Fruit fly (Drosophila melanogaster) whole organism, embryonic: ENCODE results near the gene CG3529.

ENCODE experiments used
- Antp ChIP-seq: fragments of 200-800 bp; sonication (Bioruptor generic); optimal IDR thresholded peaks from 3 replicates; lab custom pipeline; 2016; ENCODE audit warnings: missing biosample characterization, missing genetic modification characterization
- Atf3 ChIP-seq: fragments of 200-800 bp; sonication (Bioruptor generic); optimal IDR thresholded peaks from 3 replicates; lab custom pipeline; 2016; ENCODE audit warnings: missing biosample characterization, missing genetic modification characterization
- Bdp1 ChIP-seq: fragments of 200-800 bp; sonication (Bioruptor generic); optimal IDR thresholded peaks from 3 replicates; lab custom pipeline; 2016; ENCODE audit warnings: missing biosample characterization, missing genetic modification characterization
- CG10959 ChIP-seq: fragments of 200-800 bp; sonication (Bioruptor generic); IDR thresholded peaks from 2 replicates; pipeline ENCODE4 v1.3.6; 2022; ENCODE audit warnings: missing biosample characterization, missing genetic modification characterization
- CG11398 ChIP-seq: fragments of 200-800 bp; sonication (Bioruptor generic); optimal IDR thresholded peaks from 2 replicates; lab custom pipeline; 2016; ENCODE audit warnings: missing biosample characterization, missing genetic modification characterization
- CG12236 ChIP-seq: fragments of 200-800 bp; sonication (Bioruptor generic); optimal IDR thresholded peaks from 2 replicates; lab custom pipeline; 2016; ENCODE audit warnings: missing biosample characterization, missing genetic modification characterization
- CG12744 ChIP-seq: fragments of 200-800 bp; sonication (Bioruptor generic); optimal IDR thresholded peaks from 2 replicates; lab custom pipeline; 2016; ENCODE audit warnings: missing biosample characterization, missing genetic modification characterization
- CG13775 ChIP-seq: fragments of 200-800 bp; sonication (Bioruptor generic); optimal IDR thresholded peaks from 3 replicates; lab custom pipeline; 2017; ENCODE audit warnings: missing biosample characterization, mild to moderate bottlenecking, missing genetic modification characterization
- CG15601 ChIP-seq: fragments of 200-800 bp; sonication (Bioruptor generic); optimal IDR thresholded peaks from 3 replicates; lab custom pipeline; 2019; ENCODE audit warnings: missing biosample characterization, mild to moderate bottlenecking, missing genetic modification characterization, moderate library complexity
- CG16815 ChIP-seq: fragments of 200-800 bp; sonication (Bioruptor generic); optimal IDR thresholded peaks from 3 replicates; lab custom pipeline; 2017; ENCODE audit warnings: missing biosample characterization, mild to moderate bottlenecking, missing genetic modification characterization
- CG17359 ChIP-seq: fragments of 200-800 bp; sonication (Bioruptor generic); optimal IDR thresholded peaks from 3 replicates; lab custom pipeline; 2018; ENCODE audit warnings: missing biosample characterization, mild to moderate bottlenecking, missing genetic modification characterization, moderate library complexity
- CG30020 ChIP-seq: fragments of 200-800 bp; optimal IDR thresholded peaks from 2 replicates; lab custom pipeline; 2019; ENCODE audit warnings: missing biosample characterization, mild to moderate bottlenecking, missing genetic modification characterization, moderate library complexity
- CG31441 ChIP-seq: fragments of 200-800 bp; sonication (Bioruptor generic); IDR thresholded peaks from 2 replicates; pipeline ENCODE4 v1.3.6; 2022; ENCODE audit warnings: missing biosample characterization, missing genetic modification characterization
- CG42726 ChIP-seq: fragments of 200-800 bp; sonication (Bioruptor generic); IDR thresholded peaks from 2 replicates; pipeline ENCODE4 v1.3.6; 2022; ENCODE audit warnings: missing biosample characterization, missing genetic modification characterization; ENCODE audit not compliant: partially characterized antibody
- CG4707 ChIP-seq: fragments of 200-800 bp; sonication (Bioruptor generic); optimal IDR thresholded peaks from 2 replicates; lab custom pipeline; 2018; ENCODE audit warnings: missing biosample characterization, mild to moderate bottlenecking, missing genetic modification characterization, moderate library complexity
- CG7963 ChIP-seq: fragments of 200-800 bp; sonication (Bioruptor generic); IDR thresholded peaks from 3 replicates; pipeline ENCODE4 v1.3.6; 2022; ENCODE audit warnings: missing biosample characterization, missing genetic modification characterization; ENCODE audit not compliant: partially characterized antibody
- CG8359 ChIP-seq: fragments of 200-800 bp; sonication (Bioruptor generic); optimal IDR thresholded peaks from 2 replicates; lab custom pipeline; 2017; ENCODE audit warnings: missing biosample characterization, mild to moderate bottlenecking, missing genetic modification characterization, borderline replicate concordance
- CG8478 ChIP-seq: fragments of >200 bp; optimal IDR thresholded peaks from 2 replicates; lab custom pipeline; 2018
- CG9609 ChIP-seq: fragments of 200-800 bp; sonication (Bioruptor generic); optimal IDR thresholded peaks from 3 replicates; lab custom pipeline; 2016; ENCODE audit warnings: missing biosample characterization, missing genetic modification characterization
- Dek ChIP-seq: fragments of 200-800 bp; sonication (Bioruptor generic); optimal IDR thresholded peaks from 3 replicates; lab custom pipeline; 2019; ENCODE audit warnings: missing biosample characterization, mild to moderate bottlenecking, missing genetic modification characterization, moderate library complexity
- Dip2 ChIP-seq: fragments of 200-800 bp; sonication (Bioruptor generic); IDR thresholded peaks from 2 replicates; pipeline ENCODE4 v1.3.6; 2022; ENCODE audit warnings: missing biosample characterization, missing genetic modification characterization
- Elba2 ChIP-seq: fragments of 200-800 bp; sonication (Bioruptor generic); optimal IDR thresholded peaks from 3 replicates; lab custom pipeline; 2016; ENCODE audit warnings: missing biosample characterization, missing genetic modification characterization
- GATAe ChIP-seq: fragments of 200-800 bp; sonication (Bioruptor generic); conservative IDR thresholded peaks from 2 replicates; pipeline ENCODE4 v1.3.6; 2022; ENCODE audit warnings: missing biosample characterization, missing genetic modification characterization
- HLH54F ChIP-seq: fragments of 200-800 bp; sonication (Bioruptor generic); optimal IDR thresholded peaks from 3 replicates; lab custom pipeline; 2016; ENCODE audit warnings: missing biosample characterization, missing genetic modification characterization
- HLHmδ ChIP-seq: fragments of 200-800 bp; sonication (Bioruptor generic); optimal IDR thresholded peaks from 2 replicates; lab custom pipeline; 2018; ENCODE audit warnings: missing biosample characterization, mild to moderate bottlenecking, missing genetic modification characterization, moderate library complexity
- HmgD ChIP-seq: fragments of 200-800 bp; sonication (Bioruptor generic); optimal IDR thresholded peaks from 3 replicates; lab custom pipeline; 2016; ENCODE audit warnings: missing biosample characterization, missing genetic modification characterization
- Hmx ChIP-seq: fragments of 200-800 bp; sonication (Bioruptor generic); optimal IDR thresholded peaks from 2 replicates; lab custom pipeline; 2016; ENCODE audit warnings: missing biosample characterization, missing genetic modification characterization
- Hr3 ChIP-seq: fragments of 200-800 bp; sonication (Bioruptor generic); optimal IDR thresholded peaks from 3 replicates; lab custom pipeline; 2016; ENCODE audit warnings: missing biosample characterization, missing genetic modification characterization
- Hr39 ChIP-seq: fragments of >200 bp; optimal IDR thresholded peaks from 2 replicates; lab custom pipeline; 2017
- MESR4 ChIP-seq: fragments of 200-800 bp; sonication (Bioruptor generic); optimal IDR thresholded peaks from 2 replicates; lab custom pipeline; 2018; ENCODE audit warnings: missing biosample characterization, mild to moderate bottlenecking, missing genetic modification characterization, moderate library complexity
- NC2α ChIP-seq: fragments of 200-800 bp; sonication (Bioruptor generic); optimal IDR thresholded peaks from 2 replicates; lab custom pipeline; 2016; ENCODE audit warnings: missing biosample characterization, missing genetic modification characterization
- Nf-YA ChIP-seq: fragments of 200-800 bp; sonication (Bioruptor generic); IDR thresholded peaks from 2 replicates; pipeline ENCODE4 v1.3.6; 2022; ENCODE audit warnings: missing biosample characterization, missing genetic modification characterization
- Nf-YC ChIP-seq: fragments of 200-800 bp; optimal IDR thresholded peaks from 3 replicates; lab custom pipeline; 2019; ENCODE audit warnings: missing biosample characterization, mild to moderate bottlenecking, missing genetic modification characterization, moderate library complexity
- Optix ChIP-seq: fragments of 200-800 bp; sonication (Bioruptor generic); IDR thresholded peaks from 3 replicates; pipeline ENCODE4 v1.3.6; 2022; ENCODE audit warnings: missing biosample characterization, missing genetic modification characterization
- Sin3A ChIP-seq: fragments of >200 bp; optimal IDR thresholded peaks from 2 replicates; lab custom pipeline; 2018
- TFAM ChIP-seq: fragments of 200-800 bp; sonication (Bioruptor generic); optimal IDR thresholded peaks from 2 replicates; lab custom pipeline; 2017; ENCODE audit warnings: missing biosample characterization, missing genetic modification characterization, inconsistent platforms
- Taf1 ChIP-seq: fragments of 200-800 bp; sonication (Bioruptor generic); IDR thresholded peaks from 2 replicates; pipeline ENCODE4 v1.3.6; 2022; ENCODE audit warnings: missing biosample characterization, missing genetic modification characterization
- bab2 ChIP-seq: fragments of 200-800 bp; sonication (Bioruptor generic); optimal IDR thresholded peaks from 2 replicates; lab custom pipeline; 2016; ENCODE audit warnings: missing biosample characterization, missing genetic modification characterization
- br ChIP-seq: fragments of >200 bp; optimal IDR thresholded peaks from 2 replicates; lab custom pipeline; 2017
- chm ChIP-seq: fragments of 200-800 bp; sonication (Bioruptor generic); IDR thresholded peaks from 2 replicates; pipeline ENCODE4 v1.3.6; 2022; ENCODE audit warnings: missing biosample characterization, missing genetic modification characterization
- dm ChIP-seq: fragments of 200-800 bp; sonication (Bioruptor generic); optimal IDR thresholded peaks from 3 replicates; lab custom pipeline; 2016; ENCODE audit warnings: missing biosample characterization, missing genetic modification characterization
- dmrt99B ChIP-seq: fragments of 200-800 bp; sonication (Bioruptor generic); optimal IDR thresholded peaks from 2 replicates; lab custom pipeline; 2018; ENCODE audit warnings: missing biosample characterization, mild to moderate bottlenecking, missing genetic modification characterization, moderate library complexity
- gsb ChIP-seq: fragments of 200-800 bp; sonication (Bioruptor generic); IDR thresholded peaks from 2 replicates; pipeline ENCODE4 v1.3.6; 2022; ENCODE audit warnings: missing biosample characterization, missing genetic modification characterization
- jumu ChIP-seq: fragments of 200-800 bp; sonication (Bioruptor generic); optimal IDR thresholded peaks from 3 replicates; lab custom pipeline; 2016; ENCODE audit warnings: missing biosample characterization, missing genetic modification characterization
- kay ChIP-seq: fragments of 200-800 bp; sonication (Bioruptor generic); optimal IDR thresholded peaks from 2 replicates; lab custom pipeline; 2016; ENCODE audit warnings: missing biosample characterization, missing genetic modification characterization
- mam ChIP-seq: fragments of 200-800 bp; sonication (Bioruptor generic); optimal IDR thresholded peaks from 3 replicates; lab custom pipeline; 2016; ENCODE audit warnings: missing biosample characterization, missing genetic modification characterization
- pfk ChIP-seq: fragments of 200-800 bp; sonication (Bioruptor generic); optimal IDR thresholded peaks from 2 replicates; lab custom pipeline; 2018; ENCODE audit warnings: missing biosample characterization, mild to moderate bottlenecking, missing genetic modification characterization, moderate library complexity
- sima ChIP-seq: fragments of 200-800 bp; sonication (Bioruptor generic); optimal IDR thresholded peaks from 2 replicates; lab custom pipeline; 2016; ENCODE audit warnings: missing biosample characterization, missing genetic modification characterization
- so ChIP-seq: fragments of 200-800 bp; sonication (Bioruptor generic); IDR thresholded peaks from 3 replicates; pipeline ENCODE4 v1.3.6; 2022; ENCODE audit warnings: missing biosample characterization, missing genetic modification characterization
- tap ChIP-seq: fragments of 200-800 bp; optimal IDR thresholded peaks from 3 replicates; lab custom pipeline; 2019; ENCODE audit warnings: missing biosample characterization, mild to moderate bottlenecking, missing genetic modification characterization, moderate library complexity
- tin ChIP-seq: fragments of 200-800 bp; sonication (Bioruptor generic); optimal IDR thresholded peaks from 3 replicates; lab custom pipeline; 2016; ENCODE audit warnings: missing biosample characterization, missing genetic modification characterization

The CG3529 gene

dm6 chr3L:9422636-9423419 lies 23.8 kb upstream of the CG3529 start, which contains the start of gene aay (continued):
- TF ChIP-seq CG8478, result no peak
- peak; percentile 95 for TF ChIP-seq Optix (GFP tag; lab: Robert Waterston, UW)
- TF ChIP-seq kay, result peak; percentile 98
- TF ChIP-seq TFAM (GFP tag; lab: Kevin White, UChicago), result peak; percentile 92
- peak; percentile 97 for TF ChIP-seq Nf-YA (GFP tag; lab: Robert Waterston, UW)
- TF ChIP-seq CG10959 (GFP tag; lab: Robert Waterston, UW), result peak; percentile 98
- peak; percentile 97 for TF ChIP-seq Atf3 (GFP tag; lab: Kevin White, UChicago)
- TF ChIP-seq Hr39, result no peak
- peak; percentile 100 for TF ChIP-seq dmrt99B (tag; lab: Kevin White, UChicago)
- TF ChIP-seq gsb (GFP tag; lab: Robert Waterston, UW), result peak; percentile 96
- peak; percentile 89 for TF ChIP-seq CG30020 (tag; lab: Kevin White, UChicago)
- peak; percentile 96 for TF ChIP-seq jumu (GFP tag; lab: Kevin White, UChicago)
- peak; percentile 99 for TF ChIP-seq Hr3 (GFP tag; lab: Kevin White, UChicago)
- peak; percentile 93 for TF ChIP-seq Nf-YC (tag; lab: Kevin White, UChicago)
- peak; percentile 97 for TF ChIP-seq CG4707 (GFP tag; lab: Kevin White, UChicago)
- peak; percentile 50 for TF ChIP-seq pfk (GFP tag; lab: Kevin White, UChicago)
- peak; percentile 99 for TF ChIP-seq CG13775 (GFP tag; lab: Kevin White, UChicago)
- peak; percentile 98 for TF ChIP-seq CG15601 (tag; lab: Kevin White, UChicago)
- TF ChIP-seq HLHmδ (GFP tag; lab: Kevin White, UChicago), result no peak
- peak; percentile 87 for TF ChIP-seq MESR4 (GFP tag; lab: Kevin White, UChicago)
- TF ChIP-seq CG12744 (GFP tag; lab: Kevin White, UChicago), result peak; percentile 98
- peak; percentile 99 for TF ChIP-seq Dek (tag; lab: Kevin White, UChicago)
- TF ChIP-seq CG16815 (GFP tag; lab: Kevin White, UChicago), result peak; percentile 98
- no peak for TF ChIP-seq Sin3A (lab: Kevin White, UChicago)
- TF ChIP-seq GATAe (GFP tag; lab: Robert Waterston, UW), result peak; percentile 97
- TF ChIP-seq bab2 (GFP tag; lab: Kevin White, UChicago), result peak; percentile 99
- peak; percentile 94 for TF ChIP-seq Bdp1 (GFP tag; lab: Kevin White, UChicago)
- TF ChIP-seq HmgD (GFP tag; lab: Kevin White, UChicago), result peak; percentile 76
- peak; percentile 98 for TF ChIP-seq HLH54F (GFP tag; lab: Kevin White, UChicago)
- TF ChIP-seq CG17359 (tag; lab: Kevin White, UChicago), result peak; percentile 99
- TF ChIP-seq Hmx, result peak; percentile 96
- TF ChIP-seq Dip2 (GFP tag; lab: Robert Waterston, UW), result peak; percentile 42; the same call in 1 of the 2 replicates
- TF ChIP-seq mam (GFP tag; lab: Kevin White, UChicago), result peak; percentile 97
- peak; percentile 93 for TF ChIP-seq Elba2
- peak; percentile 95 for TF ChIP-seq sima
- peak; percentile 91 for TF ChIP-seq Taf1
- TF ChIP-seq CG8359 (GFP tag; lab: Kevin White, UChicago), result peak; percentile 95
- TF ChIP-seq CG7963, result no peak
- TF ChIP-seq CG31441, result peak; percentile 99
- peak; percentile 99 for TF ChIP-seq tap (tag; lab: Kevin White, UChicago)
- TF ChIP-seq CG42726 (GFP tag; lab: Robert Waterston, UW), result no peak; the same call in 1 of the 2 replicates
- TF ChIP-seq tin (GFP tag; lab: Kevin White, UChicago), result peak; percentile 98
- TF ChIP-seq so (GFP tag; lab: Robert Waterston, UW), result peak; percentile 98
- TF ChIP-seq CG9609 (GFP tag; lab: Kevin White, UChicago), result peak; percentile 97
- peak; percentile 97 for TF ChIP-seq CG12236 (GFP tag; lab: Kevin White, UChicago)
- peak; percentile 97 for TF ChIP-seq NC2α (GFP tag; lab: Kevin White, UChicago)
- TF ChIP-seq dm (GFP tag; lab: Kevin White, UChicago), result peak; percentile 96
- no peak for TF ChIP-seq br (lab: Kevin White, UChicago)
- TF ChIP-seq Antp (GFP tag; lab: Kevin White, UChicago), result peak; percentile 91
- peak; percentile 99 for TF ChIP-seq chm (GFP tag; lab: Robert Waterston, UW)
- peak; percentile 95 for TF ChIP-seq CG11398
